Fruit fly (Drosophila melanogaster): ENCODE results near the gene CG43673.
A peak's percentile ranks its signal among the peaks of the same experiment; 100 is the strongest.

The CG43673 gene

DNA sequence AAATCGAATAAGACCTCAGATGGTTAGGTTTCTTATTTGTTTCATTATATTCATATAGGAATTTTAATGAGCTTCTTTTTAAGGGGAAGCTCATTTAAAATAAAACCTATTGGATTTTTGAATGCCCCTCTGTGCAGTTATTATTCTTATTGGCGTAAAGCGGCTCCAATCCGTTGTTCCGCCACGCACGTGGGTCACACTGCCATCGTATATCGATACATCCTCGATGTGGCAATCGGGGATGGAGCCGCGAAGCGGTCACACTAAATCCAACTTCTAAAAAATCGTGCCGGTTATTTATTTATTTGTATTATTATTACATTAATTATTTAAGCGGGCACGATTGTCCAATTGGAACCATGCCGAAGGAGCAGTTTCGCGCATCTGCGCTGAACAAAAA, 16.2 kb upstream of the CG43673 start, which contains the start of gene Polr3A (continued):
- TF ChIP-seq CG10267 (tag; optimal IDR thresholded peaks at IDR 0.05) (peak; percentile 5), croc (GFP tag; conservative IDR thresholded peaks at IDR 0.05) (no peak), tio (GFP tag; optimal IDR thresholded peaks at IDR 0.05) (no peak), Atf3 (GFP tag; optimal IDR thresholded peaks at IDR 0.05) (no peak), Mrtf (GFP tag; IDR thresholded peaks at IDR 0.05) (no peak), Ravus (GFP tag; IDR thresholded peaks at IDR 0.05) (no peak), CG10543 (GFP tag; optimal IDR thresholded peaks at IDR 0.05) (no peak), Atf-2 (GFP tag; optimal IDR thresholded peaks at IDR 0.05) (no peak), CG3163 (GFP tag; optimal IDR thresholded peaks at IDR 0.05) (no peak), vfl (GFP tag; optimal IDR thresholded peaks at IDR 0.05) (no peak), Chrac-16 (GFP tag; optimal IDR thresholded peaks at IDR 0.05) (no peak), CrebB (tag; optimal IDR thresholded peaks at IDR 0.05) (no peak), dmrt99B (tag; optimal IDR thresholded peaks at IDR 0.05) (no peak), ftz-f1 (GFP tag; optimal IDR thresholded peaks at IDR 0.05) (no peak), Opbp (GFP tag; IDR thresholded peaks at IDR 0.05; ENCODE audit: partially characterized antibody) (peak; percentile 70), CG10959 (GFP tag; IDR thresholded peaks at IDR 0.05) (no peak), CG10147 (GFP tag; optimal IDR thresholded peaks at IDR 0.05) (no peak), CG18011 (GFP tag; optimal IDR thresholded peaks at IDR 0.05) (no peak), zf30C (GFP tag; optimal IDR thresholded peaks at IDR 0.05) (no peak), Pdp1 (GFP tag; optimal IDR thresholded peaks at IDR 0.05) (no peak), CG8765 (GFP tag; IDR thresholded peaks at IDR 0.05) (no peak), HLH4C (GFP tag; IDR thresholded peaks at IDR 0.05; ENCODE audit: partially characterized antibody) (peak; percentile 62), mld (GFP tag; IDR thresholded peaks at IDR 0.05; ENCODE audit: partially characterized antibody) (0 out of 3 replicates have a peak, but pooled peaks have one; percentile 18), CG43689 (GFP tag; IDR thresholded peaks at IDR 0.05) (no peak), CG12744 (GFP tag; optimal IDR thresholded peaks at IDR 0.05) (no peak), tna (GFP tag; IDR thresholded peaks at IDR 0.05; ENCODE audit: partially characterized antibody) (0 out of 2 replicates have a peak, but pooled peaks have one; percentile 39), ham (GFP tag; IDR thresholded peaks at IDR 0.05) (no peak), sd (tag; optimal IDR thresholded peaks at IDR 0.05) (no peak), HmgD (GFP tag; optimal IDR thresholded peaks at IDR 0.05) (no peak), Max (GFP tag; optimal IDR thresholded peaks at IDR 0.05) (no peak), cas (GFP tag; IDR thresholded peaks at IDR 0.05) (no peak), PHDP (tag; optimal IDR thresholded peaks at IDR 0.05) (no peak), dpn (GFP tag; optimal IDR thresholded peaks at IDR 0.05) (no peak), Asciz (GFP tag; optimal IDR thresholded peaks at IDR 0.05) (no peak), NFAT (GFP tag; IDR thresholded peaks at IDR 0.05) (no peak), gro (GFP tag; optimal IDR thresholded peaks at IDR 0.05) (no peak), CG13296 (GFP tag; optimal IDR thresholded peaks at IDR 0.05) (no peak), CG1024 (GFP tag; IDR thresholded peaks at IDR 0.05) (no peak), trem (tag; optimal IDR thresholded peaks at IDR 0.05) (peak; percentile 12), D19B (GFP tag; optimal IDR thresholded peaks at IDR 0.05) (no peak), wek (GFP tag; optimal IDR thresholded peaks at IDR 0.05) (no peak), aop (GFP tag; IDR thresholded peaks at IDR 0.05) (no peak), gce (GFP tag; IDR thresholded peaks at IDR 0.05) (no peak), amos (GFP tag; IDR thresholded peaks at IDR 0.05; ENCODE audit: partially characterized antibody) (peak; percentile 71), Fer2 (tag; optimal IDR thresholded peaks at IDR 0.05) (no peak), CG9876 (GFP tag; optimal IDR thresholded peaks at IDR 0.05) (no peak), CG7357 (GFP tag; IDR thresholded peaks at IDR 0.05) (no peak), ato (GFP tag; IDR thresholded peaks at IDR 0.05; ENCODE audit: partially characterized antibody) (peak; percentile 49), Jarid2 (GFP tag; optimal IDR thresholded peaks at IDR 0.05) (no peak), Drgx (GFP tag; IDR thresholded peaks at IDR 0.05) (no peak), wdn (GFP tag; IDR thresholded peaks at IDR 0.05) (no peak), Tbp (GFP tag; optimal IDR thresholded peaks at IDR 0.05) (no peak)
